Fruit fly (Drosophila melanogaster) whole organism, embryonic: ENCODE measurements around the gene CG2865.

ENCODE experiments used
- Atf6 ChIP-seq: fragments of 200-800 bp; sonication (Bioruptor generic); IDR thresholded peaks from 2 replicates; pipeline ENCODE4 v1.3.6; 2022; ENCODE audit warnings: missing biosample characterization, missing genetic modification characterization
- B-H1 ChIP-seq: fragments of 200-800 bp; sonication (Bioruptor generic); IDR thresholded peaks from 3 replicates; pipeline ENCODE4 v1.3.6; 2022; ENCODE audit warnings: missing biosample characterization, missing genetic modification characterization
- CG10543 ChIP-seq: fragments of 200-800 bp; sonication (Bioruptor generic); optimal IDR thresholded peaks from 3 replicates; lab custom pipeline; 2017; ENCODE audit warnings: missing biosample characterization, mild to moderate bottlenecking, missing genetic modification characterization, moderate library complexity
- CG1529 ChIP-seq: fragments of 200-800 bp; sonication (Bioruptor generic); optimal IDR thresholded peaks from 3 replicates; lab custom pipeline; 2018; ENCODE audit warnings: missing biosample characterization, missing genetic modification characterization
- CG15514 ChIP-seq: fragments of 200-800 bp; sonication (Bioruptor generic); optimal IDR thresholded peaks from 3 replicates; lab custom pipeline; 2017; ENCODE audit warnings: missing biosample characterization, missing genetic modification characterization, mild to moderate bottlenecking, moderate library complexity, missing genetic modification reagents
- CG16863 ChIP-seq: fragments of 200-800 bp; sonication (Bioruptor generic); optimal IDR thresholded peaks from 3 replicates; lab custom pipeline; 2016; ENCODE audit warnings: missing biosample characterization, missing genetic modification characterization
- CG17359 ChIP-seq: fragments of 200-800 bp; sonication (Bioruptor generic); optimal IDR thresholded peaks from 3 replicates; lab custom pipeline; 2018; ENCODE audit warnings: missing biosample characterization, mild to moderate bottlenecking, missing genetic modification characterization, moderate library complexity
- CG2120 ChIP-seq: fragments of 200-800 bp; sonication (Bioruptor generic); optimal IDR thresholded peaks from 3 replicates; lab custom pipeline; 2016; ENCODE audit warnings: missing biosample characterization, missing genetic modification characterization
- CG2199 ChIP-seq: fragments of 200-800 bp; sonication (Bioruptor generic); IDR thresholded peaks from 3 replicates; pipeline ENCODE4 v1.3.6; 2022; ENCODE audit warnings: missing biosample characterization, missing genetic modification characterization
- CG31441 ChIP-seq: fragments of 200-800 bp; sonication (Bioruptor generic); IDR thresholded peaks from 2 replicates; pipeline ENCODE4 v1.3.6; 2022; ENCODE audit warnings: missing biosample characterization, missing genetic modification characterization
- CG33213 ChIP-seq: fragments of 200-800 bp; sonication (Bioruptor generic); optimal IDR thresholded peaks from 3 replicates; lab custom pipeline; 2016; ENCODE audit warnings: missing biosample characterization, missing genetic modification characterization
- CG43689 ChIP-seq: fragments of 200-800 bp; sonication (Bioruptor generic); IDR thresholded peaks from 2 replicates; pipeline ENCODE4 v1.3.6; 2022; ENCODE audit warnings: missing biosample characterization, missing genetic modification characterization
- CG6175 ChIP-seq: fragments of 200-800 bp; sonication (Bioruptor generic); IDR thresholded peaks from 3 replicates; pipeline ENCODE4 v1.3.6; 2022; ENCODE audit warnings: missing biosample characterization, missing genetic modification characterization
- CG6254 ChIP-seq: fragments of 200-800 bp; sonication (Bioruptor generic); optimal IDR thresholded peaks from 3 replicates; lab custom pipeline; 2017; ENCODE audit warnings: mild to moderate bottlenecking, missing biosample characterization, missing genetic modification reagents, missing genetic modification characterization
- CG6654 ChIP-seq: fragments of 200-800 bp; sonication (Bioruptor generic); optimal IDR thresholded peaks from 2 replicates; lab custom pipeline; 2017; ENCODE audit warnings: missing biosample characterization, mild to moderate bottlenecking, missing genetic modification characterization
- CG7357 ChIP-seq: fragments of 200-800 bp; sonication (Bioruptor generic); IDR thresholded peaks from 3 replicates; pipeline ENCODE4 v1.3.6; 2022; ENCODE audit warnings: missing biosample characterization, missing genetic modification characterization
- CrebB ChIP-seq: fragments of 200-800 bp; sonication (Bioruptor generic); optimal IDR thresholded peaks from 3 replicates; lab custom pipeline; 2018; ENCODE audit warnings: missing biosample characterization, mild to moderate bottlenecking, missing genetic modification characterization
- Dbx ChIP-seq: fragments of 200-800 bp; sonication (Bioruptor generic); IDR thresholded peaks from 3 replicates; pipeline ENCODE4 v1.3.6; 2022; ENCODE audit warnings: missing biosample characterization, missing genetic modification characterization
- Drgx ChIP-seq: fragments of 200-800 bp; sonication (Bioruptor generic); IDR thresholded peaks from 2 replicates; pipeline ENCODE4 v1.3.6; 2022; ENCODE audit warnings: missing biosample characterization, missing genetic modification characterization
- Fer1 ChIP-seq: fragments of 200-800 bp; sonication (Bioruptor generic); optimal IDR thresholded peaks from 2 replicates; lab custom pipeline; 2017; ENCODE audit warnings: missing biosample characterization, mild to moderate bottlenecking, missing genetic modification characterization
- Fer2 ChIP-seq: fragments of 200-800 bp; sonication (Bioruptor generic); optimal IDR thresholded peaks from 2 replicates; lab custom pipeline; 2018; ENCODE audit warnings: missing biosample characterization, mild to moderate bottlenecking, missing genetic modification characterization, moderate library complexity
- H15 ChIP-seq: fragments of 200-800 bp; sonication (Bioruptor generic); IDR thresholded peaks from 3 replicates; pipeline ENCODE4 v1.3.6; 2022; ENCODE audit warnings: missing biosample characterization, missing genetic modification characterization
- HLH54F ChIP-seq: fragments of 200-800 bp; sonication (Bioruptor generic); optimal IDR thresholded peaks from 3 replicates; lab custom pipeline; 2016; ENCODE audit warnings: missing biosample characterization, missing genetic modification characterization
- Hr3 ChIP-seq: fragments of 200-800 bp; sonication (Bioruptor generic); optimal IDR thresholded peaks from 3 replicates; lab custom pipeline; 2016; ENCODE audit warnings: missing biosample characterization, missing genetic modification characterization
- Lim3 ChIP-seq: fragments of 200-800 bp; sonication (Bioruptor generic); IDR thresholded peaks from 2 replicates; pipeline ENCODE4 v1.3.6; 2022; ENCODE audit warnings: missing biosample characterization, missing genetic modification characterization
- MESR4 ChIP-seq: fragments of 200-800 bp; sonication (Bioruptor generic); optimal IDR thresholded peaks from 2 replicates; lab custom pipeline; 2018; ENCODE audit warnings: missing biosample characterization, mild to moderate bottlenecking, missing genetic modification characterization, moderate library complexity
- Meics ChIP-seq: fragments of 200-800 bp; sonication (Bioruptor generic); optimal IDR thresholded peaks from 2 replicates; lab custom pipeline; 2017; ENCODE audit warnings: missing biosample characterization, mild to moderate bottlenecking, missing genetic modification characterization
- NC2α ChIP-seq: fragments of 200-800 bp; sonication (Bioruptor generic); optimal IDR thresholded peaks from 2 replicates; lab custom pipeline; 2016; ENCODE audit warnings: missing biosample characterization, missing genetic modification characterization
- Opbp ChIP-seq: fragments of 200-800 bp; sonication (Bioruptor generic); IDR thresholded peaks from 3 replicates; pipeline ENCODE4 v1.3.6; 2022; ENCODE audit warnings: missing biosample characterization, missing genetic modification characterization; ENCODE audit not compliant: partially characterized antibody
- Scr ChIP-seq: fragments of 200-800 bp; sonication (Bioruptor generic); IDR thresholded peaks from 2 replicates; pipeline ENCODE4 v1.3.6; 2022; ENCODE audit warnings: missing biosample characterization, missing genetic modification characterization; ENCODE audit not compliant: partially characterized antibody
- Six4 ChIP-seq: fragments of 200-800 bp; sonication (Bioruptor generic); optimal IDR thresholded peaks from 2 replicates; lab custom pipeline; 2016; ENCODE audit warnings: missing biosample characterization, missing genetic modification characterization
- Sox102F ChIP-seq: fragments of 200-800 bp; sonication (Bioruptor generic); optimal IDR thresholded peaks from 2 replicates; lab custom pipeline; 2018; ENCODE audit warnings: missing biosample characterization, mild to moderate bottlenecking, missing genetic modification characterization, moderate library complexity
- Xbp1 ChIP-seq: fragments of 200-800 bp; sonication (Bioruptor generic); optimal IDR thresholded peaks from 3 replicates; lab custom pipeline; 2016; ENCODE audit warnings: missing biosample characterization, mild to moderate bottlenecking, missing genetic modification characterization
- ab ChIP-seq: fragments of 200-800 bp; sonication (Bioruptor generic); optimal IDR thresholded peaks from 2 replicates; lab custom pipeline; 2016; ENCODE audit warnings: missing biosample characterization, missing genetic modification characterization
- abd-A ChIP-seq: fragments of 200-800 bp; sonication (Bioruptor generic); optimal IDR thresholded peaks from 3 replicates; lab custom pipeline; 2019; ENCODE audit warnings: missing biosample characterization, mild to moderate bottlenecking, missing genetic modification characterization, moderate library complexity
- amos ChIP-seq: fragments of 200-800 bp; sonication (Bioruptor generic); IDR thresholded peaks from 2 replicates; pipeline ENCODE4 v1.3.6; 2022; ENCODE audit warnings: missing biosample characterization, missing genetic modification characterization; ENCODE audit not compliant: partially characterized antibody
- cato ChIP-seq: fragments of 200-800 bp; sonication (Bioruptor generic); optimal IDR thresholded peaks from 2 replicates; lab custom pipeline; 2016; ENCODE audit warnings: missing biosample characterization, missing genetic modification characterization, borderline replicate concordance
- chn ChIP-seq: fragments of 200-800 bp; sonication (Bioruptor generic); optimal IDR thresholded peaks from 2 replicates; lab custom pipeline; 2016; ENCODE audit warnings: missing biosample characterization, missing genetic modification characterization
- corto ChIP-seq: fragments of 200-800 bp; sonication (Bioruptor generic); optimal IDR thresholded peaks from 2 replicates; lab custom pipeline; 2016; ENCODE audit warnings: missing biosample characterization, mild to moderate bottlenecking, missing genetic modification characterization, moderate library complexity
- dati ChIP-seq: fragments of 200-800 bp; sonication (Bioruptor generic); IDR thresholded peaks from 2 replicates; pipeline ENCODE4 v1.3.6; 2022; ENCODE audit warnings: missing biosample characterization, missing genetic modification characterization
- dmrt11E ChIP-seq: fragments of 200-800 bp; sonication (Bioruptor generic); optimal IDR thresholded peaks from 3 replicates; lab custom pipeline; 2018; ENCODE audit warnings: missing biosample characterization, mild to moderate bottlenecking, missing genetic modification characterization, moderate library complexity
- ewg ChIP-seq: fragments of 200-800 bp; sonication (Bioruptor generic); optimal IDR thresholded peaks from 3 replicates; lab custom pipeline; 2017; ENCODE audit warnings: mild to moderate bottlenecking, missing biosample characterization, missing genetic modification reagents, missing genetic modification characterization
- fd64A ChIP-seq: fragments of 200-800 bp; sonication (Bioruptor generic); optimal IDR thresholded peaks from 3 replicates; lab custom pipeline; 2018; ENCODE audit warnings: missing biosample characterization, mild to moderate bottlenecking, missing genetic modification characterization
- jing ChIP-seq: fragments of 200-800 bp; sonication (Bioruptor generic); optimal IDR thresholded peaks from 2 replicates; lab custom pipeline; 2018; ENCODE audit warnings: missing biosample characterization, mild to moderate bottlenecking, missing genetic modification characterization
- luna ChIP-seq: fragments of 200-800 bp; sonication (Bioruptor generic); optimal IDR thresholded peaks from 2 replicates; lab custom pipeline; 2016; ENCODE audit warnings: missing biosample characterization, missing genetic modification characterization
- mam ChIP-seq: fragments of 200-800 bp; sonication (Bioruptor generic); optimal IDR thresholded peaks from 3 replicates; lab custom pipeline; 2016; ENCODE audit warnings: missing biosample characterization, missing genetic modification characterization
- pita ChIP-seq: fragments of 200-800 bp; sonication (Bioruptor generic); optimal IDR thresholded peaks from 2 replicates; lab custom pipeline; 2017; ENCODE audit warnings: missing biosample characterization, mild to moderate bottlenecking, missing genetic modification characterization
- row ChIP-seq: fragments of 200-800 bp; sonication (Bioruptor generic); IDR thresholded peaks from 3 replicates; pipeline ENCODE4 v1.3.6; 2022; ENCODE audit warnings: missing biosample characterization, missing genetic modification characterization
- stwl ChIP-seq: fragments of 200-800 bp; sonication (Bioruptor generic); optimal IDR thresholded peaks from 3 replicates; lab custom pipeline; 2018; ENCODE audit warnings: missing biosample characterization, mild to moderate bottlenecking, missing genetic modification characterization, moderate library complexity
- tll ChIP-seq, 2 experiments: fragments of 200-800 bp in 1 of 2; fragments of >200 bp in 1 of 2; sonication (Bioruptor generic) in 1 of 2; optimal IDR thresholded peaks; 2 replicates each; lab custom pipeline; 2017 to 2019; ENCODE audit warnings: missing biosample characterization in 2 of 2, missing genetic modification characterization in 2 of 2, mild to moderate bottlenecking in 1 of 2, moderate library complexity in 1 of 2
- usp ChIP-seq: fragments of >200 bp; optimal IDR thresholded peaks from 2 replicates; lab custom pipeline; 2017; ENCODE audit warnings: missing biosample characterization, missing genetic modification characterization
- vfl ChIP-seq: fragments of 200-800 bp; sonication (Bioruptor generic); optimal IDR thresholded peaks from 2 replicates; lab custom pipeline; 2016; ENCODE audit warnings: missing biosample characterization, missing genetic modification characterization

CG2865 gene

dm6 chrX:2249763-2250162, 43.4 kb downstream of the CG2865 start, which contains the start of gene crn (continued):
- peak; percentile 40 for TF ChIP-seq stwl (tag; lab: Kevin White, UChicago)
- TF ChIP-seq CG17359 = no peak
- no peak for TF ChIP-seq fd64A (GFP tag; lab: Kevin White, UChicago)
- no peak for TF ChIP-seq pita (GFP tag; lab: Kevin White, UChicago)
- TF ChIP-seq Drgx (GFP tag; lab: Robert Waterston, UW) = no peak
- TF ChIP-seq Fer2 (tag; lab: Kevin White, UChicago) = no peak
- TF ChIP-seq CG7357 (GFP tag; lab: Robert Waterston, UW) = peak; percentile 83
- no peak for TF ChIP-seq jing (GFP tag; lab: Kevin White, UChicago)
- TF ChIP-seq CG31441 (GFP tag; lab: Robert Waterston, UW) = no peak
- no peak for TF ChIP-seq Six4 (GFP tag; lab: Kevin White, UChicago)
- TF ChIP-seq HLH54F (GFP tag; lab: Kevin White, UChicago) = no peak
- no peak for TF ChIP-seq CG6175 (GFP tag; lab: Robert Waterston, UW)
- no peak for TF ChIP-seq chn (GFP tag; lab: Kevin White, UChicago)
- TF ChIP-seq Opbp = peak; percentile 77; the same call in 2 of the 3 replicates
- TF ChIP-seq CG15514 (GFP tag; lab: Kevin White, UChicago) = no peak
- peak; percentile 64 for TF ChIP-seq Scr (GFP tag; lab: Robert Waterston, UW)
- TF ChIP-seq mam (GFP tag; lab: Kevin White, UChicago) = no peak
- TF ChIP-seq H15 (GFP tag; lab: Robert Waterston, UW) = no peak
- no peak for TF ChIP-seq Atf6 (GFP tag; lab: Robert Waterston, UW)
- TF ChIP-seq CG16863 (GFP tag; lab: Kevin White, UChicago) = no peak
- TF ChIP-seq CrebB (tag; lab: Kevin White, UChicago) = no peak
- no peak for TF ChIP-seq dmrt11E (tag; lab: Kevin White, UChicago)
- no peak for TF ChIP-seq cato (GFP tag; lab: Kevin White, UChicago)
- TF ChIP-seq Lim3 = no peak
- no peak for TF ChIP-seq tll (GFP tag; optimal IDR thresholded peaks at IDR 0.05; lab: Kevin White, UChicago)
- TF ChIP-seq B-H1 = no peak
- TF ChIP-seq amos = peak; percentile 62; the same call in 1 of the 2 replicates
- no peak for TF ChIP-seq CG2199 (GFP tag; lab: Robert Waterston, UW)
- no peak for TF ChIP-seq vfl (GFP tag; lab: Kevin White, UChicago)
- TF ChIP-seq ab = no peak
- no peak for TF ChIP-seq abd-A
- TF ChIP-seq usp (GFP tag; lab: Kevin White, UChicago) = no peak
- no peak for TF ChIP-seq corto
- TF ChIP-seq CG1529 (GFP tag; lab: Kevin White, UChicago) = no peak
- TF ChIP-seq Sox102F = no peak
- TF ChIP-seq luna = no peak
- TF ChIP-seq CG6254 = no peak
- no peak for TF ChIP-seq dati (GFP tag; lab: Robert Waterston, UW)
- TF ChIP-seq Fer1 (GFP tag; lab: Kevin White, UChicago) = no peak
- TF ChIP-seq CG33213 = no peak
- no peak for TF ChIP-seq CG6654 (GFP tag; lab: Kevin White, UChicago)
- no peak for TF ChIP-seq Meics (GFP tag; lab: Kevin White, UChicago)
- no peak for TF ChIP-seq row (GFP tag; lab: Robert Waterston, UW)
- no peak for TF ChIP-seq ewg (GFP tag; lab: Kevin White, UChicago)
- TF ChIP-seq Xbp1 = no peak
- TF ChIP-seq CG2120 (GFP tag; lab: Kevin White, UChicago) = no peak
- TF ChIP-seq Dbx (GFP tag; lab: Robert Waterston, UW) = no peak
- no peak for TF ChIP-seq CG10543 (GFP tag; lab: Kevin White, UChicago)
- TF ChIP-seq MESR4 = peak; percentile 47
- no peak for TF ChIP-seq CG43689 (GFP tag; lab: Robert Waterston, UW)
- TF ChIP-seq NC2α = no peak
- TF ChIP-seq Hr3 (GFP tag; lab: Kevin White, UChicago) = no peak
